Fruit fly (Drosophila melanogaster) whole organism, embryonic: ENCODE results near the gene Atx-1.

Experiments used
- ATbp ChIP-seq: fragments of 200-800 bp; sonication (Bioruptor generic); optimal IDR thresholded peaks from 2 replicates; lab custom pipeline; 2017; ENCODE audit warnings: missing biosample characterization, mild to moderate bottlenecking, missing genetic modification characterization, missing genetic modification reagents
- CG10654 ChIP-seq: fragments of 200-800 bp; sonication (Bioruptor generic); optimal IDR thresholded peaks from 2 replicates; lab custom pipeline; 2016; ENCODE audit warnings: missing biosample characterization, missing genetic modification characterization
- CG15514 ChIP-seq: fragments of 200-800 bp; sonication (Bioruptor generic); optimal IDR thresholded peaks from 3 replicates; lab custom pipeline; 2017; ENCODE audit warnings: missing biosample characterization, missing genetic modification characterization, mild to moderate bottlenecking, moderate library complexity, missing genetic modification reagents
- Dp ChIP-seq: fragments of 200-800 bp; sonication (Bioruptor generic); optimal IDR thresholded peaks from 2 replicates; lab custom pipeline; 2018; ENCODE audit warnings: missing biosample characterization, mild to moderate bottlenecking, missing genetic modification characterization, moderate library complexity
- Sry-δ ChIP-seq: fragments of 200-800 bp; sonication (Bioruptor generic); optimal IDR thresholded peaks from 2 replicates; lab custom pipeline; 2016; ENCODE audit warnings: missing biosample characterization, missing genetic modification characterization
- disco-r ChIP-seq: fragments of 200-800 bp; sonication (Bioruptor generic); optimal IDR thresholded peaks from 2 replicates; lab custom pipeline; 2016; ENCODE audit warnings: missing biosample characterization, missing genetic modification characterization
- ems ChIP-seq: fragments of 200-800 bp; sonication (Bioruptor generic); optimal IDR thresholded peaks from 3 replicates; lab custom pipeline; 2016; ENCODE audit warnings: missing biosample characterization, missing genetic modification characterization
- inv ChIP-seq: fragments of 200-800 bp; sonication (Bioruptor generic); IDR thresholded peaks from 2 replicates; pipeline ENCODE4 v1.3.6; 2022; ENCODE audit warnings: missing biosample characterization, missing genetic modification characterization; ENCODE audit not compliant: partially characterized antibody
- tgo ChIP-seq: fragments of 200-800 bp; sonication (Bioruptor generic); IDR thresholded peaks from 3 replicates; pipeline ENCODE4 v1.3.6; 2022; ENCODE audit warnings: missing biosample characterization, missing genetic modification characterization

dm6 chrX:6866764-6867163 is 43.8 kb downstream of the Atx-1 start:
- TF ChIP-seq ems (GFP tag; lab: Kevin White, UChicago) (no peak), ATbp (GFP tag; lab: Kevin White, UChicago) (no peak), CG10654 (GFP tag; lab: Kevin White, UChicago) (no peak), inv (GFP tag; lab: Robert Waterston, UW) (no peak), tgo (GFP tag; lab: Robert Waterston, UW) (no peak), disco-r (GFP tag; lab: Kevin White, UChicago) (no peak), Sry-δ (GFP tag; lab: Kevin White, UChicago) (no peak), Dp (no peak), CG15514 (GFP tag; lab: Kevin White, UChicago) (no peak)
